Worm (Caenorhabditis elegans) whole organism, L1 larva: ENCODE results near the gene mnr-1.

Experiments
- ces-1 ChIP-seq: fragments of 150-350 bp; optimal IDR thresholded peaks from 2 replicates; lab custom pipeline; 2014; ENCODE audit warnings: missing biosample characterization, missing genetic modification reagents, missing genetic modification characterization
- elt-2 ChIP-seq: sonication (generic microtip); optimal IDR thresholded peaks from 2 replicates; lab custom pipeline; 2016; ENCODE audit warnings: missing genetic modification characterization, mild to moderate bottlenecking, inconsistent platforms, missing compliant biosample characterization, missing genetic modification reagents
- lin-15B ChIP-seq: fragments of 150-350 bp; sonication (generic microtip); optimal IDR thresholded peaks from 3 replicates; lab custom pipeline; 2014; ENCODE audit warnings: missing biosample characterization, missing genetic modification characterization
- nhr-237 ChIP-seq: fragments of 150-350 bp; optimal IDR thresholded peaks from 2 replicates; lab custom pipeline; 2014; ENCODE audit warnings: missing biosample characterization, missing genetic modification characterization

DNA sequence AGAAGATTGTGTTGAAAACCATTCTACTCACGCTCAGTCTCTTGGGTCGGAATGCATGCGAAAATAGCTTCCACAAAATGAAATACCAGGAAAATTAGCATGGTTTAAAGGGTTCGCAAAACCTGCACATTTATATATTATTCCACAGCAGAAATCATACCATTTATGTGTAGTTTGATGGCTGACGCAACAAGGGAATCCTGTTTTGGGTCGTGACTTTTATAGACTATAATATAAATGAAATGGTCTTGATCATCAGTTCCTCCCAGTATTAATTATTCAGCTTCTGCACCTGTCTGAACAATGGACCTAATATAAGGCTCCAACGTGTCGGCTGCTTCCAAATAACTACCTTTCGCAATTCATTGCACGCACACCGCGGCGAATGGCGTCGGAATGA is 31.4 kb upstream of the mnr-1 start, which contains the start of gene F46B3.8:
- TF ChIP-seq ces-1 (GFP tag; lab: Kevin White, UChicago) (no peak), nhr-237 (tag; lab: Kevin White, UChicago) (no peak), elt-2 (tag; lab: Kevin White, UChicago) (no peak), lin-15B (no peak)
